Fruit fly (Drosophila melanogaster) whole organism, embryonic: ENCODE measurements around the gene CG13113.
A peak's percentile ranks its signal among the peaks of the same experiment; 100 is the strongest.

Source experiments
- Asciz ChIP-seq: fragments of 200-800 bp; sonication (Bioruptor generic); optimal IDR thresholded peaks from 2 replicates; lab custom pipeline; 2017; ENCODE audit warnings: missing biosample characterization, mild to moderate bottlenecking, missing genetic modification characterization, missing genetic modification reagents
- Awh ChIP-seq: fragments of 200-800 bp; sonication (Bioruptor generic); IDR thresholded peaks from 2 replicates; pipeline ENCODE4, ENCODE4 v1.3.6; 2022; ENCODE audit warnings: missing biosample characterization, missing genetic modification characterization
- CG10274 ChIP-seq: fragments of 200-800 bp; sonication (Bioruptor generic); optimal IDR thresholded peaks from 3 replicates; lab custom pipeline; 2017; ENCODE audit warnings: missing biosample characterization, mild to moderate bottlenecking, missing genetic modification characterization
- CG10321 ChIP-seq: fragments of 200-800 bp; sonication (Bioruptor generic); IDR thresholded peaks from 2 replicates; pipeline ENCODE4 v1.3.6; 2022; ENCODE audit warnings: missing biosample characterization, missing genetic modification characterization
- CG10565 ChIP-seq: fragments of 200-800 bp; sonication (Bioruptor generic); optimal IDR thresholded peaks from 3 replicates; lab custom pipeline; 2016; ENCODE audit warnings: missing biosample characterization, mild to moderate bottlenecking, missing genetic modification characterization
- CG13296 ChIP-seq: fragments of 200-800 bp; sonication (Bioruptor generic); optimal IDR thresholded peaks from 3 replicates; lab custom pipeline; 2018; ENCODE audit warnings: missing biosample characterization, mild to moderate bottlenecking, missing genetic modification characterization
- CG13424 ChIP-seq: fragments of 200-800 bp; sonication (Bioruptor generic); optimal IDR thresholded peaks from 2 replicates; lab custom pipeline; 2019; ENCODE audit warnings: missing biosample characterization, mild to moderate bottlenecking, missing genetic modification characterization, moderate library complexity
- CG15073 ChIP-seq: fragments of 200-800 bp; sonication (Bioruptor generic); optimal IDR thresholded peaks from 2 replicates; lab custom pipeline; 2016; ENCODE audit warnings: missing biosample characterization, missing genetic modification characterization
- CG16863 ChIP-seq: fragments of 200-800 bp; sonication (Bioruptor generic); optimal IDR thresholded peaks from 3 replicates; lab custom pipeline; 2016; ENCODE audit warnings: missing biosample characterization, missing genetic modification characterization
- CG17612 ChIP-seq: fragments of 200-800 bp; sonication (Bioruptor generic); IDR thresholded peaks from 2 replicates; pipeline ENCODE4 v1.3.6; 2022; ENCODE audit warnings: missing biosample characterization, missing genetic modification characterization
- CG30403 ChIP-seq: fragments of 200-800 bp; sonication (Bioruptor generic); optimal IDR thresholded peaks from 3 replicates; lab custom pipeline; 2016; ENCODE audit warnings: missing biosample characterization, missing genetic modification characterization
- CG3065 ChIP-seq: fragments of 200-800 bp; sonication (Bioruptor generic); optimal IDR thresholded peaks from 2 replicates; lab custom pipeline; 2016; ENCODE audit warnings: missing biosample characterization, missing genetic modification characterization
- CG31224 ChIP-seq: fragments of 200-800 bp; sonication (Bioruptor generic); IDR thresholded peaks from 2 replicates; pipeline ENCODE4 v1.3.6; 2022; ENCODE audit warnings: missing biosample characterization, missing genetic modification characterization
- CG34224 ChIP-seq: fragments of 200-800 bp; sonication (Bioruptor generic); IDR thresholded peaks from 3 replicates; pipeline ENCODE4 v1.3.6; 2022; ENCODE audit warnings: missing biosample characterization, missing genetic modification characterization; ENCODE audit not compliant: partially characterized antibody
- CG4424 ChIP-seq: fragments of 200-800 bp; sonication (Bioruptor generic); optimal IDR thresholded peaks from 3 replicates; lab custom pipeline; 2016; ENCODE audit warnings: missing biosample characterization, missing genetic modification characterization
- CG6791 ChIP-seq: fragments of 200-800 bp; sonication (Bioruptor generic); IDR thresholded peaks from 3 replicates; pipeline ENCODE4 v1.3.6; 2022; ENCODE audit warnings: missing biosample characterization, missing genetic modification characterization; ENCODE audit not compliant: partially characterized antibody
- CG7745 ChIP-seq: fragments of 200-800 bp; sonication (Bioruptor generic); optimal IDR thresholded peaks from 2 replicates; lab custom pipeline; 2018; ENCODE audit warnings: missing biosample characterization, mild to moderate bottlenecking, missing genetic modification characterization, moderate library complexity
- CG7987 ChIP-seq: fragments of 200-800 bp; sonication (Bioruptor generic); optimal IDR thresholded peaks from 2 replicates; lab custom pipeline; 2018; ENCODE audit warnings: missing biosample characterization, mild to moderate bottlenecking, missing genetic modification characterization, moderate library complexity
- CG9609 ChIP-seq: fragments of 200-800 bp; sonication (Bioruptor generic); optimal IDR thresholded peaks from 3 replicates; lab custom pipeline; 2016; ENCODE audit warnings: missing biosample characterization, missing genetic modification characterization
- CG9932 ChIP-seq: fragments of 200-800 bp; sonication (Bioruptor generic); IDR thresholded peaks from 2 replicates; pipeline ENCODE4 v1.3.6; 2022; ENCODE audit warnings: missing biosample characterization, missing genetic modification characterization
- CrebB ChIP-seq: fragments of 200-800 bp; sonication (Bioruptor generic); optimal IDR thresholded peaks from 3 replicates; lab custom pipeline; 2018; ENCODE audit warnings: missing biosample characterization, mild to moderate bottlenecking, missing genetic modification characterization
- D19A ChIP-seq: fragments of 200-800 bp; optimal IDR thresholded peaks from 3 replicates; lab custom pipeline; 2019; ENCODE audit warnings: missing biosample characterization, mild to moderate bottlenecking, missing genetic modification characterization, moderate library complexity
- Deaf1 ChIP-seq: fragments of 200-800 bp; optimal IDR thresholded peaks from 3 replicates; lab custom pipeline; 2019; ENCODE audit warnings: missing biosample characterization, mild to moderate bottlenecking, missing genetic modification characterization, moderate library complexity
- Doc3 ChIP-seq: fragments of 200-800 bp; sonication (Bioruptor generic); IDR thresholded peaks from 3 replicates; pipeline ENCODE4 v1.3.6; 2022; ENCODE audit warnings: missing biosample characterization, missing genetic modification characterization; ENCODE audit not compliant: partially characterized antibody
- Drgx ChIP-seq: fragments of 200-800 bp; sonication (Bioruptor generic); IDR thresholded peaks from 2 replicates; pipeline ENCODE4 v1.3.6; 2022; ENCODE audit warnings: missing biosample characterization, missing genetic modification characterization
- E2f2 ChIP-seq: fragments of 200-800 bp; sonication (Bioruptor generic); IDR thresholded peaks from 2 replicates; pipeline ENCODE4 v1.3.6; 2022; ENCODE audit warnings: missing biosample characterization, missing genetic modification characterization
- HLH3B ChIP-seq: fragments of 200-800 bp; sonication (Bioruptor generic); IDR thresholded peaks from 2 replicates; pipeline ENCODE4 v1.3.6; 2022; ENCODE audit warnings: missing biosample characterization, missing genetic modification characterization
- Jarid2 ChIP-seq: fragments of 200-800 bp; sonication (Bioruptor generic); optimal IDR thresholded peaks from 3 replicates; lab custom pipeline; 2017; ENCODE audit warnings: mild to moderate bottlenecking, missing biosample characterization, missing genetic modification reagents, missing genetic modification characterization
- Pdp1 ChIP-seq, 2 experiments: fragments of 200-800 bp; sonication (Bioruptor generic); optimal IDR thresholded peaks; 3 replicates each; lab custom pipeline; 2016; ENCODE audit warnings: missing biosample characterization in 2 of 2, missing genetic modification characterization in 2 of 2, mild to moderate bottlenecking in 1 of 2, moderate library complexity in 1 of 2
- Ravus ChIP-seq: fragments of 200-800 bp; sonication (Bioruptor generic); IDR thresholded peaks from 2 replicates; pipeline ENCODE4 v1.3.6; 2022; ENCODE audit warnings: missing biosample characterization, missing genetic modification characterization
- Sry-δ ChIP-seq: fragments of 200-800 bp; sonication (Bioruptor generic); optimal IDR thresholded peaks from 2 replicates; lab custom pipeline; 2016; ENCODE audit warnings: missing biosample characterization, missing genetic modification characterization
- ab ChIP-seq: fragments of 200-800 bp; sonication (Bioruptor generic); optimal IDR thresholded peaks from 2 replicates; lab custom pipeline; 2016; ENCODE audit warnings: missing biosample characterization, missing genetic modification characterization
- br ChIP-seq: fragments of >200 bp; optimal IDR thresholded peaks from 2 replicates; lab custom pipeline; 2017
- cato ChIP-seq: fragments of 200-800 bp; sonication (Bioruptor generic); optimal IDR thresholded peaks from 2 replicates; lab custom pipeline; 2016; ENCODE audit warnings: missing biosample characterization, missing genetic modification characterization, borderline replicate concordance
- corto ChIP-seq: fragments of 200-800 bp; sonication (Bioruptor generic); optimal IDR thresholded peaks from 2 replicates; lab custom pipeline; 2016; ENCODE audit warnings: missing biosample characterization, mild to moderate bottlenecking, missing genetic modification characterization, moderate library complexity
- dmrt99B ChIP-seq: fragments of 200-800 bp; sonication (Bioruptor generic); optimal IDR thresholded peaks from 2 replicates; lab custom pipeline; 2018; ENCODE audit warnings: missing biosample characterization, mild to moderate bottlenecking, missing genetic modification characterization, moderate library complexity
- ems ChIP-seq: fragments of 200-800 bp; sonication (Bioruptor generic); optimal IDR thresholded peaks from 3 replicates; lab custom pipeline; 2016; ENCODE audit warnings: missing biosample characterization, missing genetic modification characterization
- en ChIP-seq: fragments of 200-800 bp; sonication (Bioruptor generic); optimal IDR thresholded peaks from 2 replicates; lab custom pipeline; 2016; ENCODE audit warnings: missing biosample characterization, missing genetic modification characterization
- fd3F ChIP-seq: fragments of 200-800 bp; sonication (Bioruptor generic); optimal IDR thresholded peaks from 2 replicates; lab custom pipeline; 2018; ENCODE audit warnings: missing biosample characterization, mild to moderate bottlenecking, missing genetic modification characterization, moderate library complexity
- gcm ChIP-seq: fragments of 200-800 bp; sonication (Bioruptor generic); optimal IDR thresholded peaks from 2 replicates; lab custom pipeline; 2019; ENCODE audit warnings: missing biosample characterization, mild to moderate bottlenecking, missing genetic modification characterization, moderate library complexity
- gsb-n ChIP-seq: fragments of 200-800 bp; sonication (Bioruptor generic); optimal IDR thresholded peaks from 3 replicates; lab custom pipeline; 2018; ENCODE audit warnings: missing biosample characterization, mild to moderate bottlenecking, missing genetic modification characterization
- maf-S ChIP-seq: fragments of 200-800 bp; sonication (Bioruptor generic); optimal IDR thresholded peaks from 2 replicates; lab custom pipeline; 2016; ENCODE audit warnings: missing biosample characterization, missing genetic modification characterization
- nau ChIP-seq: fragments of 200-800 bp; sonication (Bioruptor generic); optimal IDR thresholded peaks from 3 replicates; lab custom pipeline; 2017; ENCODE audit warnings: missing biosample characterization, mild to moderate bottlenecking, missing genetic modification characterization, missing genetic modification reagents
- nerfin-1 ChIP-seq: fragments of 200-800 bp; sonication (Bioruptor generic); optimal IDR thresholded peaks from 3 replicates; lab custom pipeline; 2019; ENCODE audit warnings: missing biosample characterization, mild to moderate bottlenecking, missing genetic modification characterization, moderate library complexity
- prd ChIP-seq, 3 experiments: fragments of >200 bp in 2 of 3; fragments of 200-800 bp in 1 of 3; sonication (Bioruptor generic) in 1 of 3; optimal IDR thresholded peaks in 2 of 3; IDR thresholded peaks in 1 of 3; 2 replicates in 2 of 3; 3 replicates in 1 of 3; pipeline versions ENCODE4 v1.3.6 to Lab custom; 2017 to 2022; ENCODE audit warnings: missing biosample characterization in 1 of 3, missing genetic modification characterization in 1 of 3
- pum ChIP-seq: fragments of 200-800 bp; sonication (Bioruptor generic); optimal IDR thresholded peaks from 2 replicates; lab custom pipeline; 2016; ENCODE audit warnings: missing biosample characterization, missing genetic modification characterization
- repo ChIP-seq: fragments of 200-800 bp; sonication (Bioruptor generic); optimal IDR thresholded peaks from 2 replicates; lab custom pipeline; 2016; ENCODE audit warnings: missing biosample characterization, missing genetic modification characterization
- run ChIP-seq: fragments of 200-800 bp; sonication (Bioruptor generic); optimal IDR thresholded peaks from 3 replicates; lab custom pipeline; 2018; ENCODE audit warnings: missing biosample characterization, mild to moderate bottlenecking, missing genetic modification characterization
- sob ChIP-seq: fragments of 200-800 bp; sonication (Bioruptor generic); IDR thresholded peaks from 2 replicates; pipeline ENCODE4 v1.3.6; 2022; ENCODE audit warnings: missing biosample characterization, missing genetic modification characterization

The CG13113 gene

dm6 chr2L:9568360-9569088, 24.6 kb downstream of the CG13113 start, which contains the start of gene brwl (continued):
- peak; percentile 99 for TF ChIP-seq CG13296 (GFP tag; lab: Kevin White, UChicago)
- peak; percentile 93 for TF ChIP-seq CG10565 (GFP tag; lab: Kevin White, UChicago)
- peak; percentile 89 for TF ChIP-seq CG7745
- peak; percentile 94 for TF ChIP-seq corto
- peak; percentile 98 for TF ChIP-seq CG9609 (GFP tag; lab: Kevin White, UChicago)
- peak; percentile 88 for TF ChIP-seq E2f2 (GFP tag; lab: Robert Waterston, UW)
- peak; percentile 100 for TF ChIP-seq nau (GFP tag; lab: Kevin White, UChicago)
- TF ChIP-seq pum (GFP tag; lab: Kevin White, UChicago): peak; percentile 98
- TF ChIP-seq CG10321 (GFP tag; lab: Robert Waterston, UW): peak; percentile 84
- TF ChIP-seq CG31224: peak; percentile 96
- TF ChIP-seq D19A (tag; lab: Kevin White, UChicago): peak; percentile 97
- TF ChIP-seq Jarid2 (GFP tag; lab: Kevin White, UChicago): peak; percentile 91
- peak; percentile 99 for TF ChIP-seq CG4424 (GFP tag; lab: Kevin White, UChicago)
- TF ChIP-seq CG30403: peak; percentile 99
- no peak for TF ChIP-seq CG34224 (GFP tag; lab: Robert Waterston, UW)
- TF ChIP-seq repo (GFP tag; lab: Kevin White, UChicago): peak; percentile 97
- TF ChIP-seq ems (GFP tag; lab: Kevin White, UChicago): peak; percentile 98
- TF ChIP-seq prd (optimal IDR thresholded peaks at IDR 0.05; lab: Kevin White, UChicago): no peak
- peak; percentile 99 for TF ChIP-seq prd (GFP tag; IDR thresholded peaks at IDR 0.05; lab: Robert Waterston, UW)
- peak; percentile 94 for TF ChIP-seq CG7987
- TF ChIP-seq CG15073 (GFP tag; lab: Kevin White, UChicago): peak; percentile 88
- TF ChIP-seq sob: peak; percentile 98
- TF ChIP-seq CG13424 (tag; lab: Kevin White, UChicago): peak; percentile 99
- TF ChIP-seq br (lab: Kevin White, UChicago): no peak
- TF ChIP-seq fd3F (GFP tag; lab: Kevin White, UChicago): peak; percentile 98
- TF ChIP-seq Sry-δ (GFP tag; lab: Kevin White, UChicago): peak; percentile 77
- TF ChIP-seq CG17612 (GFP tag; lab: Robert Waterston, UW): peak; percentile 96
- TF ChIP-seq Deaf1 (tag; lab: Kevin White, UChicago): peak; percentile 92
- TF ChIP-seq Drgx: peak; percentile 99
- peak; percentile 98 for TF ChIP-seq cato (GFP tag; lab: Kevin White, UChicago)
- TF ChIP-seq Doc3 (GFP tag; lab: Robert Waterston, UW): no peak
- peak; percentile 97 for TF ChIP-seq nerfin-1 (tag; lab: Kevin White, UChicago)
- TF ChIP-seq Asciz: peak; percentile 98
- TF ChIP-seq gsb-n (tag; lab: Kevin White, UChicago): peak; percentile 99
- peak; percentile 93 for TF ChIP-seq CG10274 (GFP tag; lab: Kevin White, UChicago)
- TF ChIP-seq CG16863 (GFP tag; lab: Kevin White, UChicago): peak; percentile 98
- TF ChIP-seq ab: peak; percentile 91
- TF ChIP-seq dmrt99B (tag; lab: Kevin White, UChicago): peak; percentile 99
- no peak for TF ChIP-seq CG6791
- TF ChIP-seq gcm (GFP tag; lab: Kevin White, UChicago): peak; percentile 100
- TF ChIP-seq en (GFP tag; lab: Kevin White, UChicago): peak; percentile 98
- peak; percentile 98 for TF ChIP-seq run (tag; lab: Kevin White, UChicago)
- peak; percentile 98 for TF ChIP-seq maf-S (GFP tag; lab: Kevin White, UChicago)
- TF ChIP-seq CrebB (tag; lab: Kevin White, UChicago): peak; percentile 98
- TF ChIP-seq CG3065: peak; percentile 98
- TF ChIP-seq CG9932 (GFP tag; lab: Robert Waterston, UW): peak; percentile 96
- peak; percentile 98 for TF ChIP-seq HLH3B (GFP tag; lab: Robert Waterston, UW)
- TF ChIP-seq Ravus: peak; percentile 95
- TF ChIP-seq Pdp1 (GFP tag; optimal IDR thresholded peaks at IDR 0.05; lab: Kevin White, UChicago): peak; percentile 98 to 99
- peak; percentile 98 for TF ChIP-seq Awh (GFP tag; lab: Robert Waterston, UW)
